Fruit fly (Drosophila melanogaster) whole organism, embryonic: Measurements from ENCODE around the gene Hap40.

Experiments
- ATbp ChIP-seq: fragments of 200-800 bp; sonication (Bioruptor generic); optimal IDR thresholded peaks from 2 replicates; lab custom pipeline; 2017; ENCODE audit warnings: missing biosample characterization, mild to moderate bottlenecking, missing genetic modification characterization, missing genetic modification reagents
- Abd-B ChIP-seq: fragments of 200-800 bp; sonication (Bioruptor generic); optimal IDR thresholded peaks from 2 replicates; lab custom pipeline; 2018; ENCODE audit warnings: missing biosample characterization, mild to moderate bottlenecking, missing genetic modification characterization, moderate library complexity
- Bteb2 ChIP-seq: fragments of 200-800 bp; sonication (Bioruptor generic); optimal IDR thresholded peaks from 2 replicates; lab custom pipeline; 2016; ENCODE audit warnings: missing biosample characterization, missing genetic modification characterization
- CG1024 ChIP-seq: fragments of 200-800 bp; sonication (Bioruptor generic); IDR thresholded peaks from 2 replicates; pipeline ENCODE4 v1.3.6; 2022; ENCODE audit warnings: missing biosample characterization, missing genetic modification characterization
- CG10267 ChIP-seq: fragments of 200-800 bp; sonication (Bioruptor generic); optimal IDR thresholded peaks from 2 replicates; lab custom pipeline; 2018; ENCODE audit warnings: missing biosample characterization, mild to moderate bottlenecking, missing genetic modification characterization, moderate library complexity
- CG12155 ChIP-seq: fragments of 200-800 bp; sonication (Bioruptor generic); optimal IDR thresholded peaks from 3 replicates; lab custom pipeline; 2016; ENCODE audit warnings: missing biosample characterization, missing genetic modification characterization
- CG12659 ChIP-seq: fragments of 200-800 bp; sonication (Bioruptor generic); optimal IDR thresholded peaks from 3 replicates; lab custom pipeline; 2017; ENCODE audit warnings: mild to moderate bottlenecking, missing biosample characterization, missing genetic modification reagents, missing genetic modification characterization
- CG13287 ChIP-seq: fragments of 200-800 bp; sonication (Bioruptor generic); IDR thresholded peaks from 2 replicates; pipeline ENCODE4 v1.3.6; 2022; ENCODE audit warnings: missing biosample characterization, missing genetic modification characterization; ENCODE audit not compliant: partially characterized antibody
- CG13424 ChIP-seq: fragments of 200-800 bp; sonication (Bioruptor generic); optimal IDR thresholded peaks from 2 replicates; lab custom pipeline; 2019; ENCODE audit warnings: missing biosample characterization, mild to moderate bottlenecking, missing genetic modification characterization, moderate library complexity
- CG14965 ChIP-seq: fragments of 200-800 bp; sonication (Bioruptor generic); optimal IDR thresholded peaks from 2 replicates; lab custom pipeline; 2016; ENCODE audit warnings: missing biosample characterization, missing genetic modification characterization, borderline replicate concordance
- CG15011 ChIP-seq: fragments of 200-800 bp; sonication (Bioruptor generic); optimal IDR thresholded peaks from 3 replicates; lab custom pipeline; 2018; ENCODE audit warnings: missing biosample characterization, mild to moderate bottlenecking, missing genetic modification characterization
- CG15514 ChIP-seq: fragments of 200-800 bp; sonication (Bioruptor generic); optimal IDR thresholded peaks from 3 replicates; lab custom pipeline; 2017; ENCODE audit warnings: missing biosample characterization, missing genetic modification characterization, mild to moderate bottlenecking, moderate library complexity, missing genetic modification reagents
- CG1602 ChIP-seq: fragments of 200-800 bp; sonication (Bioruptor generic); optimal IDR thresholded peaks from 3 replicates; lab custom pipeline; 2016; ENCODE audit warnings: missing biosample characterization, missing genetic modification characterization
- CG16863 ChIP-seq: fragments of 200-800 bp; sonication (Bioruptor generic); optimal IDR thresholded peaks from 3 replicates; lab custom pipeline; 2016; ENCODE audit warnings: missing biosample characterization, missing genetic modification characterization
- CG2129 ChIP-seq: fragments of 200-800 bp; sonication (Bioruptor generic); IDR thresholded peaks from 2 replicates; pipeline ENCODE4 v1.3.6; 2022; ENCODE audit warnings: missing biosample characterization, missing genetic modification characterization; ENCODE audit not compliant: partially characterized antibody
- CG2889 ChIP-seq: fragments of 200-800 bp; sonication (Bioruptor generic); IDR thresholded peaks from 3 replicates; pipeline ENCODE4 v1.3.6; 2022; ENCODE audit warnings: missing biosample characterization, missing genetic modification characterization
- CG4820 ChIP-seq: fragments of 200-800 bp; sonication (Bioruptor generic); optimal IDR thresholded peaks from 3 replicates; lab custom pipeline; 2016; ENCODE audit warnings: missing biosample characterization, missing genetic modification characterization
- CG6654 ChIP-seq: fragments of 200-800 bp; sonication (Bioruptor generic); optimal IDR thresholded peaks from 2 replicates; lab custom pipeline; 2017; ENCODE audit warnings: missing biosample characterization, mild to moderate bottlenecking, missing genetic modification characterization
- CG7786 ChIP-seq: fragments of 200-800 bp; sonication (Bioruptor generic); optimal IDR thresholded peaks from 2 replicates; lab custom pipeline; 2016; ENCODE audit warnings: missing biosample characterization, missing genetic modification characterization
- CG7928 ChIP-seq: fragments of 200-800 bp; sonication (Bioruptor generic); optimal IDR thresholded peaks from 2 replicates; lab custom pipeline; 2017; ENCODE audit warnings: missing biosample characterization, mild to moderate bottlenecking, missing genetic modification characterization
- CG7987 ChIP-seq: fragments of 200-800 bp; sonication (Bioruptor generic); optimal IDR thresholded peaks from 2 replicates; lab custom pipeline; 2018; ENCODE audit warnings: missing biosample characterization, mild to moderate bottlenecking, missing genetic modification characterization, moderate library complexity
- Dp ChIP-seq: fragments of 200-800 bp; sonication (Bioruptor generic); optimal IDR thresholded peaks from 2 replicates; lab custom pipeline; 2018; ENCODE audit warnings: missing biosample characterization, mild to moderate bottlenecking, missing genetic modification characterization, moderate library complexity
- HmgD ChIP-seq: fragments of 200-800 bp; sonication (Bioruptor generic); optimal IDR thresholded peaks from 3 replicates; lab custom pipeline; 2016; ENCODE audit warnings: missing biosample characterization, missing genetic modification characterization
- MTF-1 ChIP-seq: fragments of 200-800 bp; sonication (Bioruptor generic); optimal IDR thresholded peaks from 2 replicates; lab custom pipeline; 2018; ENCODE audit warnings: missing biosample characterization, mild to moderate bottlenecking, missing genetic modification characterization, borderline replicate concordance
- NC2α ChIP-seq: fragments of 200-800 bp; sonication (Bioruptor generic); optimal IDR thresholded peaks from 2 replicates; lab custom pipeline; 2016; ENCODE audit warnings: missing biosample characterization, missing genetic modification characterization
- Ravus ChIP-seq: fragments of 200-800 bp; sonication (Bioruptor generic); IDR thresholded peaks from 2 replicates; pipeline ENCODE4 v1.3.6; 2022; ENCODE audit warnings: missing biosample characterization, missing genetic modification characterization
- Spps ChIP-seq: fragments of 200-800 bp; sonication (Bioruptor generic); optimal IDR thresholded peaks from 2 replicates; lab custom pipeline; 2018; ENCODE audit warnings: missing biosample characterization, mild to moderate bottlenecking, missing genetic modification characterization
- Ssrp ChIP-seq: fragments of 200-800 bp; sonication (Bioruptor generic); optimal IDR thresholded peaks from 2 replicates; lab custom pipeline; 2018; ENCODE audit warnings: missing biosample characterization, mild to moderate bottlenecking, missing genetic modification characterization, moderate library complexity
- Xbp1 ChIP-seq: fragments of 200-800 bp; sonication (Bioruptor generic); optimal IDR thresholded peaks from 3 replicates; lab custom pipeline; 2016; ENCODE audit warnings: missing biosample characterization, mild to moderate bottlenecking, missing genetic modification characterization
- ase ChIP-seq: fragments of 200-800 bp; sonication (Bioruptor generic); IDR thresholded peaks from 3 replicates; pipeline ENCODE4 v1.3.6; 2022; ENCODE audit warnings: missing biosample characterization, missing genetic modification characterization
- dmrt11E ChIP-seq: fragments of 200-800 bp; sonication (Bioruptor generic); optimal IDR thresholded peaks from 3 replicates; lab custom pipeline; 2018; ENCODE audit warnings: missing biosample characterization, mild to moderate bottlenecking, missing genetic modification characterization, moderate library complexity
- fd3F ChIP-seq: fragments of 200-800 bp; sonication (Bioruptor generic); optimal IDR thresholded peaks from 2 replicates; lab custom pipeline; 2018; ENCODE audit warnings: missing biosample characterization, mild to moderate bottlenecking, missing genetic modification characterization, moderate library complexity
- gfzf ChIP-seq: fragments of 200-800 bp; sonication (Bioruptor generic); optimal IDR thresholded peaks from 2 replicates; lab custom pipeline; 2016; ENCODE audit warnings: missing biosample characterization, mild to moderate bottlenecking, missing genetic modification characterization, moderate library complexity
- hkb ChIP-seq, 2 experiments: fragments of 200-800 bp in 1 of 2; fragments of >200 bp in 1 of 2; sonication (Bioruptor generic) in 1 of 2; IDR thresholded peaks in 1 of 2; optimal IDR thresholded peaks in 1 of 2; 2 replicates each; pipeline versions ENCODE4 v1.3.6 to Lab custom; 2017 to 2022; ENCODE audit warnings: missing biosample characterization in 1 of 2, missing genetic modification characterization in 1 of 2
- ind ChIP-seq: fragments of 200-800 bp; sonication (Bioruptor generic); optimal IDR thresholded peaks from 3 replicates; lab custom pipeline; 2016; ENCODE audit warnings: missing biosample characterization, missing genetic modification characterization
- lmd ChIP-seq: fragments of 200-800 bp; sonication (Bioruptor generic); IDR thresholded peaks from 2 replicates; pipeline ENCODE4 v1.3.6; 2022; ENCODE audit warnings: missing biosample characterization, missing genetic modification characterization
- mld ChIP-seq: fragments of 200-800 bp; sonication (Bioruptor generic); IDR thresholded peaks from 3 replicates; pipeline ENCODE4 v1.3.6; 2022; ENCODE audit warnings: missing biosample characterization, missing genetic modification characterization; ENCODE audit not compliant: partially characterized antibody
- nerfin-1 ChIP-seq: fragments of 200-800 bp; sonication (Bioruptor generic); optimal IDR thresholded peaks from 3 replicates; lab custom pipeline; 2019; ENCODE audit warnings: missing biosample characterization, mild to moderate bottlenecking, missing genetic modification characterization, moderate library complexity
- otp ChIP-seq: fragments of 200-800 bp; sonication (Bioruptor generic); IDR thresholded peaks from 3 replicates; pipeline ENCODE4, ENCODE4 v1.3.6; 2022; ENCODE audit warnings: missing biosample characterization, missing genetic modification characterization
- peb ChIP-seq: fragments of 200-800 bp; sonication (Bioruptor generic); IDR thresholded peaks from 2 replicates; pipeline ENCODE4 v1.3.6; 2022; ENCODE audit warnings: missing biosample characterization, missing genetic modification characterization
- pita ChIP-seq: fragments of 200-800 bp; sonication (Bioruptor generic); optimal IDR thresholded peaks from 2 replicates; lab custom pipeline; 2017; ENCODE audit warnings: missing biosample characterization, mild to moderate bottlenecking, missing genetic modification characterization
- rib ChIP-seq: fragments of 200-800 bp; sonication (Bioruptor generic); IDR thresholded peaks from 2 replicates; pipeline ENCODE4 v1.3.6; 2022; ENCODE audit warnings: missing biosample characterization, missing genetic modification characterization
- run ChIP-seq: fragments of 200-800 bp; sonication (Bioruptor generic); optimal IDR thresholded peaks from 3 replicates; lab custom pipeline; 2018; ENCODE audit warnings: missing biosample characterization, mild to moderate bottlenecking, missing genetic modification characterization
- schlank ChIP-seq: fragments of 200-800 bp; sonication (Bioruptor generic); optimal IDR thresholded peaks from 2 replicates; lab custom pipeline; 2018; ENCODE audit warnings: missing biosample characterization, mild to moderate bottlenecking, missing genetic modification characterization
- sd ChIP-seq: fragments of 200-800 bp; sonication (Bioruptor generic); optimal IDR thresholded peaks from 3 replicates; lab custom pipeline; 2018; ENCODE audit warnings: missing biosample characterization, mild to moderate bottlenecking, missing genetic modification characterization, moderate library complexity
- sens ChIP-seq: fragments of 200-800 bp; sonication (Bioruptor generic); peaks from one replicate; lab custom pipeline; 2016; ENCODE audit warnings: missing biosample characterization, missing genetic modification characterization
- stc ChIP-seq: fragments of 200-800 bp; sonication (Bioruptor generic); IDR thresholded peaks from 2 replicates; pipeline ENCODE4 v1.3.6; 2022; ENCODE audit warnings: missing biosample characterization, missing genetic modification characterization
- tup ChIP-seq: fragments of 200-800 bp; sonication (Bioruptor generic); optimal IDR thresholded peaks from 2 replicates; lab custom pipeline; 2016; ENCODE audit warnings: missing biosample characterization, mild to moderate bottlenecking, missing genetic modification characterization, moderate library complexity
- wdn ChIP-seq: fragments of 200-800 bp; sonication (Bioruptor generic); IDR thresholded peaks from 2 replicates; pipeline ENCODE4 v1.3.6; 2022; ENCODE audit warnings: missing biosample characterization, missing genetic modification characterization

Hap40 gene

dm6 chrX:15740288-15740726, 36.4 kb downstream of the Hap40 start (continued):
- peak; percentile 64 for TF ChIP-seq ATbp
- peak; percentile 7 for TF ChIP-seq MTF-1
- no peak for TF ChIP-seq Spps (tag; lab: Kevin White, UChicago)
- peak; percentile 41 for TF ChIP-seq CG15011 (GFP tag; lab: Kevin White, UChicago)
- peak; percentile 66 for TF ChIP-seq CG7786 (GFP tag; lab: Kevin White, UChicago)
- TF ChIP-seq dmrt11E (tag; lab: Kevin White, UChicago) = peak; percentile 38
- peak; percentile 71; the same call in 1 of the 2 replicates for TF ChIP-seq lmd
- TF ChIP-seq CG2129 = no peak
- peak; percentile 59; the same call in 1 of the 3 replicates for TF ChIP-seq CG2889 (GFP tag; lab: Robert Waterston, UW)
- TF ChIP-seq Ssrp (tag; lab: Kevin White, UChicago) = peak; percentile 46
- TF ChIP-seq hkb (optimal IDR thresholded peaks at IDR 0.05; lab: Kevin White, UChicago) = no peak
- TF ChIP-seq hkb (GFP tag; IDR thresholded peaks at IDR 0.05; lab: Robert Waterston, UW) = peak; percentile 82
- peak; percentile 91 for TF ChIP-seq sens (GFP tag; lab: Kevin White, UChicago)
- peak; percentile 77 for TF ChIP-seq CG13424 (tag; lab: Kevin White, UChicago)
- peak; percentile 67 for TF ChIP-seq CG7987 (GFP tag; lab: Kevin White, UChicago)
- no peak for TF ChIP-seq NC2α
- TF ChIP-seq HmgD (GFP tag; lab: Kevin White, UChicago) = no peak
- peak; percentile 41 for TF ChIP-seq CG12155 (GFP tag; lab: Kevin White, UChicago)
- TF ChIP-seq Bteb2 (GFP tag; lab: Kevin White, UChicago) = peak; percentile 52
- peak; percentile 81 for TF ChIP-seq rib
- no peak for TF ChIP-seq pita (GFP tag; lab: Kevin White, UChicago)
- peak; percentile 65; the same call in 1 of the 3 replicates for TF ChIP-seq ase
- TF ChIP-seq CG1024 = 0 out of 2 replicates have a peak, but pooled peaks have one; percentile 42
- TF ChIP-seq Xbp1 (GFP tag; lab: Kevin White, UChicago) = peak; percentile 66
- no peak for TF ChIP-seq Dp
- TF ChIP-seq sd (tag; lab: Kevin White, UChicago) = peak; percentile 56
- no peak for TF ChIP-seq peb (GFP tag; lab: Robert Waterston, UW)
- TF ChIP-seq gfzf = no peak
- no peak for TF ChIP-seq run (tag; lab: Kevin White, UChicago)
- TF ChIP-seq CG10267 (tag; lab: Kevin White, UChicago) = peak; percentile 40
- peak; percentile 69 for TF ChIP-seq wdn (GFP tag; lab: Robert Waterston, UW)
- peak; percentile 79 for TF ChIP-seq schlank (tag; lab: Kevin White, UChicago)
- TF ChIP-seq otp (GFP tag; lab: Robert Waterston, UW) = peak; percentile 62; the same call in 1 of the 3 replicates
- TF ChIP-seq CG16863 (GFP tag; lab: Kevin White, UChicago) = peak; percentile 54
- TF ChIP-seq mld (GFP tag; lab: Robert Waterston, UW) = no peak
- TF ChIP-seq CG4820 (GFP tag; lab: Kevin White, UChicago) = peak; percentile 21
- peak; percentile 78 for TF ChIP-seq stc (GFP tag; lab: Robert Waterston, UW)
- peak; percentile 59 for TF ChIP-seq CG1602 (GFP tag; lab: Kevin White, UChicago)
- TF ChIP-seq Ravus = no peak
- TF ChIP-seq CG7928 (GFP tag; lab: Kevin White, UChicago) = peak; percentile 15
- TF ChIP-seq CG15514 (GFP tag; lab: Kevin White, UChicago) = peak; percentile 79
- peak; percentile 19 for TF ChIP-seq nerfin-1
- peak; percentile 12 for TF ChIP-seq Abd-B
- peak; percentile 67 for TF ChIP-seq ind
- no peak for TF ChIP-seq CG14965 (GFP tag; lab: Kevin White, UChicago)
- no peak for TF ChIP-seq tup (GFP tag; lab: Kevin White, UChicago)
- peak; percentile 60 for TF ChIP-seq fd3F (GFP tag; lab: Kevin White, UChicago)
- peak; percentile 78 for TF ChIP-seq CG12659 (GFP tag; lab: Kevin White, UChicago)
- no peak for TF ChIP-seq CG13287 (GFP tag; lab: Robert Waterston, UW)
- TF ChIP-seq CG6654 (GFP tag; lab: Kevin White, UChicago) = no peak
